Worm (Caenorhabditis elegans): ENCODE data around the gene F32E10.5.

Gene F32E10.5

DNA sequence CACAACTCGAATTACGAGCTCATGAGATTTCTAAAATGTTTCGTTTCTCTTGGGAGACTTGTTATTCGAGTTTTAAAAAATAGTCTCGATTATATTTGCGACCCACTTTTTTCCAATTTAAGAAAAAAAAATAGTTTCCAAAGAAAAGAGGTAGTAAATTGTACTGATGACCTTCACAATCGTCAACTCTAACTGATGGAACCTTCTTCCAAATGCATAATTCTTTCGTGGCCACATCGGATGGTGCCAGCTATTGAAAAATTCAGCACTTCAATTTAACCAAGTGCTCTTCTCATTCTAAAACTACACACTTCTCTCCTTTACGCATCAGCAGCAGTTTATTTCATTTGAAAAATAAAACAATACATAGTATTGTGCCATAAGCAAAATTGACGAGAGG is 34.5 kb downstream of the F32E10.5 start:
- TF ChIP-seq hrde-1 (tag; optimal IDR thresholded peaks at IDR 0.05; ENCODE audit: borderline replicate concordance) (peak; percentile 37), Y95B8A.8 (GFP tag; IDR thresholded peaks at IDR 0.05) (no peak), him-1 (tag; optimal IDR thresholded peaks at IDR 0.05) (peak; percentile 70), ama-1 (optimal IDR thresholded peaks at IDR 0.05) (no peak), ama-1 (GFP tag; optimal IDR thresholded peaks at IDR 0.05) (peak in 1 of 2 experiments; percentile 11), sea-2 (GFP tag; IDR thresholded peaks at IDR 0.05) (no peak), attf-6 (GFP tag; IDR thresholded peaks at IDR 0.05) (no peak), rpc-1 (optimal IDR thresholded peaks at IDR 0.05) (no peak), rpc-1 (tag; optimal IDR thresholded peaks at IDR 0.05) (no peak), tbx-9 (tag; optimal IDR thresholded peaks at IDR 0.05; ENCODE audit: borderline replicate concordance) (no peak)

DNA sequence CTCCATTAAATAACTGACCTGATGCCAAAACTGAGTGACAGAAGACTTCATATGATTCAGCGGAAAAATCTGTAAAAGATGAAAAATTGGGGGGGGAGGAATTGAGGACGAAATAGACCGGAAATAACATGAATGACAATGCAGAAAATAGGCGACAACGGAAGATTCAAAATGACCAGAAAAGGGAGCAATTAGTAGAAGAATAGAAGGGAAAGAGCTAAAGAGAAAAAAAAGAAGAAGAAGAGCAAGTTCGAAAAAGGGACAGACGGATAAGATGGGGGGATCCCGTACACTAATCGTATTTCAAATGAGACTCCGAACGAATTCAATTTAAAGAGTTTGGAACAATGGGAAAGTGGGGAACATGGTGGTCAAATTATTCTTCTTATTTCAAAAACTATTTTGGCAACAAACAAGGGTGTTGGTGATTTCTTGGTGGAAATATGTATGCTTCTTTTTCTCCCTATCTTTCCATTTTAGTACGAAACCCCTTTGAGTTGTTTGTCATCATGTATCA is 35.6 kb downstream of the F32E10.5 start, which contains the start of gene R05G6.10:
Gene R05G6.10, minus strand, starts transcription at position 51 of the 517 bp plus-strand sequence.
- TF ChIP-seq rpc-1 (optimal IDR thresholded peaks at IDR 0.05), result no peak
- TF ChIP-seq rpc-1 (tag; optimal IDR thresholded peaks at IDR 0.05), result no peak
- no peak for TF ChIP-seq dpff-1 (tag; optimal IDR thresholded peaks at IDR 0.05)
- no peak for TF ChIP-seq nhr-90 (tag; optimal IDR thresholded peaks at IDR 0.05)
- no peak for TF ChIP-seq aptf-3 (GFP tag; IDR thresholded peaks at IDR 0.05)
- TF ChIP-seq ztf-18 (tag; optimal IDR thresholded peaks at IDR 0.05), result no peak
- TF ChIP-seq tbp1 (GFP tag; optimal IDR thresholded peaks at IDR 0.05), result no peak
- no peak for TF ChIP-seq ama-1 (optimal IDR thresholded peaks at IDR 0.05)
- TF ChIP-seq ama-1 (GFP tag; optimal IDR thresholded peaks at IDR 0.05), result no peak
- TF ChIP-seq ceh-79 (tag; optimal IDR thresholded peaks at IDR 0.05), result no peak
- no peak for TF ChIP-seq ceh-100 (GFP tag; IDR thresholded peaks at IDR 0.05)
- no peak for TF ChIP-seq mel-28 (tag; optimal IDR thresholded peaks at IDR 0.05; ENCODE audit: borderline replicate concordance)
- no peak for TF ChIP-seq mes-4 (tag; optimal IDR thresholded peaks at IDR 0.05)
- TF ChIP-seq let-526 (GFP tag; IDR thresholded peaks at IDR 0.05), result no peak
- TF ChIP-seq chd-7 (tag; optimal IDR thresholded peaks at IDR 0.05), result no peak
- TF ChIP-seq B0019.2 (GFP tag; conservative IDR thresholded peaks at IDR 0.05), result no peak
- no peak for TF ChIP-seq F37B4.10 (GFP tag; IDR thresholded peaks at IDR 0.05)

DNA sequence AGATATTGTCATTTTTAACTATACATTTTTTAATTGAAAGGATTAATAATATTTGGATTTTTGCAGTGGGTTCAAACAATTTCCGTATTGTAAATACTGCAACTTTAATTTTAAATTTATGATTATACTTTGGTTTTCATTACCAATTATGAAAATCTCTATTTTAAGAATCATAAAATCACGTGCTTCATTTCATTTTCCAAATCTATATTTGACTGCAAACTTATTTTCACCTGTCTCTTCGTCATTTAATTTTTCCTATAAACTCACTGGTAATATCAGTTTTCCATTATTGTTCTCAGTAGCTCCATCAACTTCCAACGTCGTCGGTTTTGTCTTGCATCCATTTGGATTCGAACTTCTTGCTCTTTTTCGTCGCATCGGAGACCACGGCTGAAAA is 45.8 kb downstream of the F32E10.5 start, which contains the start of gene R05G6.1:
Gene R05G6.1, plus strand, starts transcription at position 301 of the 400 bp plus-strand sequence.
- no peak for TF ChIP-seq ceh-27 (GFP tag; optimal IDR thresholded peaks at IDR 0.05)
- no peak for TF ChIP-seq F49E8.2 (tag; optimal IDR thresholded peaks at IDR 0.05; ENCODE audit: insufficient read depth)
- TF ChIP-seq ztf-22 (GFP tag; optimal IDR thresholded peaks at IDR 0.05), result no peak
- TF ChIP-seq egl-44 (GFP tag; IDR thresholded peaks at IDR 0.05), result no peak
- TF ChIP-seq sptf-2 (GFP tag; optimal IDR thresholded peaks at IDR 0.05), result no peak
- TF ChIP-seq madf-10 (tag; optimal IDR thresholded peaks at IDR 0.05), result no peak
- TF ChIP-seq ztf-26 (tag; optimal IDR thresholded peaks at IDR 0.05), result no peak
- TF ChIP-seq efl-1 (GFP tag; optimal IDR thresholded peaks at IDR 0.05), result no peak
- TF ChIP-seq hsf-1 (GFP tag; IDR thresholded peaks at IDR 0.05), result no peak
- TF ChIP-seq F33H1.4 (GFP tag; IDR thresholded peaks at IDR 0.05), result no peak
- TF ChIP-seq attf-6 (GFP tag; IDR thresholded peaks at IDR 0.05), result no peak
- TF ChIP-seq nhr-179 (tag; optimal IDR thresholded peaks at IDR 0.05), result no peak
- TF ChIP-seq attf-3 (GFP tag; conservative IDR thresholded peaks at IDR 0.05), result no peak
- no peak for TF ChIP-seq let-607 (tag; optimal IDR thresholded peaks at IDR 0.05)

Data from whole organism, young adult.